Worm (Caenorhabditis elegans) whole organism, mixed stage, embryonic: ENCODE measurements around the gene ifas-1.

Source experiments
- M03D4.4 ChIP-seq: sonication (generic microtip); optimal IDR thresholded peaks from 2 replicates; lab custom pipeline; 2017; ENCODE audit warnings: mild to moderate bottlenecking, missing genetic modification characterization, missing compliant biosample characterization
- bed-3 ChIP-seq: fragments of 200-800 bp; sonication (Bioruptor generic); optimal IDR thresholded peaks from 3 replicates; lab custom pipeline; 2018; ENCODE audit warnings: mild to moderate bottlenecking, missing genetic modification characterization, moderate library complexity, missing compliant biosample characterization
- blmp-1 ChIP-seq: fragments of 150-350 bp; optimal IDR thresholded peaks from 2 replicates; lab custom pipeline; 2014; ENCODE audit warnings: missing biosample characterization, missing genetic modification characterization
- ceh-39 ChIP-seq: fragments of 150-350 bp; optimal IDR thresholded peaks from 2 replicates; lab custom pipeline; 2014; ENCODE audit warnings: missing biosample characterization, missing genetic modification characterization
- ceh-43 ChIP-seq: fragments of 200-800 bp; sonication (Bioruptor generic); optimal IDR thresholded peaks from 2 replicates; lab custom pipeline; 2018; ENCODE audit warnings: mild to moderate bottlenecking, missing genetic modification characterization, moderate library complexity, missing compliant biosample characterization
- ceh-83 ChIP-seq: fragments of 200-800 bp; sonication (Bioruptor generic); optimal IDR thresholded peaks from 2 replicates; lab custom pipeline; 2018; ENCODE audit warnings: mild to moderate bottlenecking, missing genetic modification characterization, missing compliant biosample characterization
- ces-1 ChIP-seq: fragments of 150-350 bp; optimal IDR thresholded peaks from 2 replicates; lab custom pipeline; 2014; ENCODE audit warnings: missing biosample characterization, missing genetic modification reagents, missing genetic modification characterization
- cnd-1 ChIP-seq: fragments of 200-800 bp; sonication (Bioruptor generic); optimal IDR thresholded peaks from 2 replicates; lab custom pipeline; 2018; ENCODE audit warnings: mild to moderate bottlenecking, missing genetic modification characterization, missing compliant biosample characterization
- drap-1 ChIP-seq: fragments of 200-800 bp; sonication (Bioruptor generic); optimal IDR thresholded peaks from 3 replicates; lab custom pipeline; 2018; ENCODE audit warnings: mild to moderate bottlenecking, missing genetic modification characterization, missing compliant biosample characterization
- elt-3 ChIP-seq: fragments of 150-350 bp; optimal IDR thresholded peaks from 2 replicates; lab custom pipeline; 2014; ENCODE audit warnings: missing biosample characterization, missing genetic modification characterization
- ham-2 ChIP-seq: fragments of 200-800 bp; sonication (Bioruptor generic); optimal IDR thresholded peaks from 2 replicates; lab custom pipeline; 2018; ENCODE audit warnings: mild to moderate bottlenecking, missing genetic modification characterization, missing compliant biosample characterization
- hlh-1 ChIP-seq: fragments of 150-350 bp; optimal IDR thresholded peaks from 2 replicates; lab custom pipeline; 2014; ENCODE audit warnings: missing biosample characterization, missing genetic modification reagents, missing genetic modification characterization
- lin-13 ChIP-seq: fragments of 150-350 bp; optimal IDR thresholded peaks from 2 replicates; lab custom pipeline; 2014; ENCODE audit warnings: missing biosample characterization, missing genetic modification characterization
- lin-32 ChIP-seq: fragments of 200-800 bp; sonication (Bioruptor generic); optimal IDR thresholded peaks from 2 replicates; lab custom pipeline; 2018; ENCODE audit warnings: mild to moderate bottlenecking, missing genetic modification characterization, missing compliant biosample characterization
- lsy-2 ChIP-seq: fragments of 150-350 bp; optimal IDR thresholded peaks from 2 replicates; lab custom pipeline; 2014; ENCODE audit warnings: missing biosample characterization, missing genetic modification characterization
- mab-5 ChIP-seq: fragments of 150-350 bp; optimal IDR thresholded peaks from 2 replicates; lab custom pipeline; 2014; ENCODE audit warnings: missing biosample characterization, missing genetic modification characterization
- mls-2 ChIP-seq: sonication (generic microtip); optimal IDR thresholded peaks from 2 replicates; lab custom pipeline; 2016; ENCODE audit warnings: mild to moderate bottlenecking, missing genetic modification characterization, moderate library complexity, missing compliant biosample characterization
- nhr-12 ChIP-seq: fragments of 150-350 bp; optimal IDR thresholded peaks from 2 replicates; lab custom pipeline; 2014; ENCODE audit warnings: missing biosample characterization, missing genetic modification characterization
- nhr-2 ChIP-seq: fragments of 150-350 bp; optimal IDR thresholded peaks from 2 replicates; lab custom pipeline; 2014; ENCODE audit warnings: missing biosample characterization, missing genetic modification characterization
- nhr-237 ChIP-seq: fragments of 150-350 bp; optimal IDR thresholded peaks from 2 replicates; lab custom pipeline; 2014; ENCODE audit warnings: missing biosample characterization, missing genetic modification characterization
- nhr-76 ChIP-seq: sonication (generic microtip); optimal IDR thresholded peaks from 2 replicates; lab custom pipeline; 2017; ENCODE audit warnings: missing biosample characterization, missing genetic modification characterization
- pha-4 ChIP-seq: fragments of 150-350 bp; optimal IDR thresholded peaks from 2 replicates; lab custom pipeline; 2018; ENCODE audit warnings: missing biosample characterization, missing genetic modification reagents, missing genetic modification characterization
- sem-2 ChIP-seq: fragments of 200-800 bp; sonication (Bioruptor generic); optimal IDR thresholded peaks from 2 replicates; lab custom pipeline; 2018; ENCODE audit warnings: mild to moderate bottlenecking, missing genetic modification characterization, missing compliant biosample characterization
- sptf-1 ChIP-seq: sonication (generic microtip); optimal IDR thresholded peaks from 2 replicates; lab custom pipeline; 2017; ENCODE audit warnings: mild to moderate bottlenecking, missing genetic modification characterization, moderate library complexity, missing compliant biosample characterization
- unc-120 ChIP-seq: sonication (generic microtip); optimal IDR thresholded peaks from 2 replicates; lab custom pipeline; 2017; ENCODE audit warnings: missing genetic modification characterization, missing compliant biosample characterization; ENCODE audit not compliant: poor library complexity, severe bottlenecking
- unc-39 ChIP-seq: fragments of 150-350 bp; optimal IDR thresholded peaks from 2 replicates; lab custom pipeline; 2014; ENCODE audit warnings: missing biosample characterization, missing genetic modification characterization
- zip-8 ChIP-seq: fragments of 150-350 bp; optimal IDR thresholded peaks from 2 replicates; lab custom pipeline; 2014; ENCODE audit warnings: missing biosample characterization, missing genetic modification characterization
- ztf-11 ChIP-seq: fragments of 150-350 bp; optimal IDR thresholded peaks from 2 replicates; lab custom pipeline; 2014; ENCODE audit warnings: missing biosample characterization, missing genetic modification characterization

ifas-1 gene

ce11 chrII:3716455-3716854, 27.9 kb upstream of the ifas-1 start, which contains the start of gene srh-99:
srh-99 (minus strand) TSS chrII:3716555.
- no peak for TF ChIP-seq M03D4.4 (tag; lab: Kevin White, UChicago)
- no peak for TF ChIP-seq mls-2 (tag; lab: Kevin White, UChicago)
- TF ChIP-seq elt-3 (tag; lab: Kevin White, UChicago), result no peak
- no peak for TF ChIP-seq lsy-2 (tag; lab: Kevin White, UChicago)
- no peak for TF ChIP-seq ztf-11 (tag; lab: Kevin White, UChicago)

ce11 chrII:3714595-3714994, 26.1 kb upstream of the ifas-1 start, which contains the start of gene srh-100:
srh-100 (minus strand) TSS chrII:3714695.
- no peak for TF ChIP-seq unc-120 (tag; lab: Kevin White, UChicago)
- TF ChIP-seq bed-3 (GFP tag; lab: Kevin White, UChicago), result no peak
- TF ChIP-seq elt-3 (tag; lab: Kevin White, UChicago), result no peak
- TF ChIP-seq M03D4.4 (tag; lab: Kevin White, UChicago), result no peak
- no peak for TF ChIP-seq mab-5 (tag; lab: Kevin White, UChicago)
- TF ChIP-seq ceh-83 (GFP tag; lab: Kevin White, UChicago), result no peak

ce11 chrII:3711047-3711446, 22.5 kb upstream of the ifas-1 start, which contains the start of gene fbxc-53:
fbxc-53 (plus strand) TSS chrII:3711291.
- TF ChIP-seq nhr-2 (tag; lab: Kevin White, UChicago), result no peak
- TF ChIP-seq elt-3 (tag; lab: Kevin White, UChicago), result no peak
- TF ChIP-seq ces-1, result no peak
- TF ChIP-seq cnd-1 (tag; lab: Kevin White, UChicago), result no peak
- TF ChIP-seq nhr-12, result no peak
- TF ChIP-seq M03D4.4 (tag; lab: Kevin White, UChicago), result no peak
- TF ChIP-seq mls-2 (tag; lab: Kevin White, UChicago), result no peak
- TF ChIP-seq ceh-43, result no peak
- no peak for TF ChIP-seq nhr-237
- no peak for TF ChIP-seq unc-120 (tag; lab: Kevin White, UChicago)
- TF ChIP-seq ceh-39 (tag; lab: Kevin White, UChicago), result no peak
- TF ChIP-seq sptf-1 (tag; lab: Kevin White, UChicago), result no peak
- no peak for TF ChIP-seq lin-13 (tag; lab: Kevin White, UChicago)
- no peak for TF ChIP-seq bed-3 (GFP tag; lab: Kevin White, UChicago)
- no peak for TF ChIP-seq sem-2 (GFP tag; lab: Kevin White, UChicago)
- no peak for TF ChIP-seq pha-4

- TF ChIP-seq lin-13 (tag; lab: Kevin White, UChicago), result no peak
- no peak for TF ChIP-seq M03D4.4 (tag; lab: Kevin White, UChicago)
- no peak for TF ChIP-seq hlh-1 (tag; lab: Kevin White, UChicago)
- TF ChIP-seq nhr-237, result no peak
- TF ChIP-seq zip-8 (tag; lab: Kevin White, UChicago), result no peak
- TF ChIP-seq nhr-76 (tag; lab: Kevin White, UChicago), result no peak
Observed at ce11 chrII:3709255-3709654, 20.7 kb upstream of the ifas-1 start, which contains the start of gene srx-110. srx-110 (plus strand) TSS chrII:3709555.

- no peak for TF ChIP-seq elt-3 (tag; lab: Kevin White, UChicago)
- TF ChIP-seq drap-1, result no peak
- TF ChIP-seq zip-8 (tag; lab: Kevin White, UChicago), result no peak
- no peak for TF ChIP-seq ham-2 (GFP tag; lab: Kevin White, UChicago)
- TF ChIP-seq ceh-83 (GFP tag; lab: Kevin White, UChicago), result no peak
- TF ChIP-seq lsy-2 (tag; lab: Kevin White, UChicago), result no peak
- no peak for TF ChIP-seq blmp-1
- no peak for TF ChIP-seq hlh-1 (tag; lab: Kevin White, UChicago)
- TF ChIP-seq lin-32 (GFP tag; lab: Kevin White, UChicago), result no peak
- no peak for TF ChIP-seq nhr-12
- no peak for TF ChIP-seq sem-2 (GFP tag; lab: Kevin White, UChicago)
- no peak for TF ChIP-seq bed-3 (GFP tag; lab: Kevin White, UChicago)
- TF ChIP-seq ztf-11 (tag; lab: Kevin White, UChicago), result no peak
Observed at ce11 chrII:3705320-3705719, 16.8 kb upstream of the ifas-1 start, which contains the start of gene srx-108. srx-108 (plus strand) TSS chrII:3705620.

ce11 chrII:3701305-3701704, 12.8 kb upstream of the ifas-1 start, which contains the start of gene srx-105:
srx-105 (minus strand) TSS chrII:3701405.
- TF ChIP-seq unc-39 (tag; lab: Kevin White, UChicago), result no peak
